Fruit fly (Drosophila melanogaster) whole organism, embryonic: ENCODE results near the gene CG6870.

Experiments used
- Aef1 ChIP-seq: fragments of 200-800 bp; sonication (Bioruptor generic); IDR thresholded peaks from 3 replicates; pipeline ENCODE4 v1.3.6; 2022; ENCODE audit warnings: missing biosample characterization, missing genetic modification characterization
- Atf6 ChIP-seq: fragments of 200-800 bp; sonication (Bioruptor generic); IDR thresholded peaks from 2 replicates; pipeline ENCODE4 v1.3.6; 2022; ENCODE audit warnings: missing biosample characterization, missing genetic modification characterization
- CG10431 ChIP-seq: fragments of 200-800 bp; sonication (Bioruptor generic); optimal IDR thresholded peaks from 3 replicates; lab custom pipeline; 2018; ENCODE audit warnings: missing biosample characterization, mild to moderate bottlenecking, missing genetic modification characterization
- CG11504 ChIP-seq: fragments of 200-800 bp; sonication (Bioruptor generic); optimal IDR thresholded peaks from 3 replicates; lab custom pipeline; 2019; ENCODE audit warnings: missing biosample characterization, mild to moderate bottlenecking, missing genetic modification characterization, moderate library complexity
- CG11695 ChIP-seq: fragments of 200-800 bp; sonication (Bioruptor generic); IDR thresholded peaks from 3 replicates; pipeline ENCODE4 v1.3.6; 2022; ENCODE audit warnings: missing biosample characterization, missing genetic modification characterization
- CG12104 ChIP-seq: fragments of 200-800 bp; sonication (Bioruptor generic); optimal IDR thresholded peaks from 3 replicates; lab custom pipeline; 2016; ENCODE audit warnings: missing biosample characterization, missing genetic modification characterization
- CG14860 ChIP-seq: fragments of 200-800 bp; sonication (Bioruptor generic); IDR thresholded peaks from 3 replicates; pipeline ENCODE4 v1.3.6; 2022; ENCODE audit warnings: missing biosample characterization, missing genetic modification characterization; ENCODE audit not compliant: partially characterized antibody
- CG2889 ChIP-seq: fragments of 200-800 bp; sonication (Bioruptor generic); IDR thresholded peaks from 3 replicates; pipeline ENCODE4 v1.3.6; 2022; ENCODE audit warnings: missing biosample characterization, missing genetic modification characterization
- CG30403 ChIP-seq: fragments of 200-800 bp; sonication (Bioruptor generic); optimal IDR thresholded peaks from 3 replicates; lab custom pipeline; 2016; ENCODE audit warnings: missing biosample characterization, missing genetic modification characterization
- CG30431 ChIP-seq: fragments of 200-800 bp; sonication (Bioruptor generic); optimal IDR thresholded peaks from 2 replicates; lab custom pipeline; 2017; ENCODE audit warnings: missing biosample characterization, missing genetic modification characterization
- CG3163 ChIP-seq: fragments of 200-800 bp; sonication (Bioruptor generic); optimal IDR thresholded peaks from 3 replicates; lab custom pipeline; 2016; ENCODE audit warnings: missing biosample characterization, missing genetic modification characterization
- CG3407 ChIP-seq: fragments of 200-800 bp; sonication (Bioruptor generic); optimal IDR thresholded peaks from 2 replicates; lab custom pipeline; 2018; ENCODE audit warnings: missing biosample characterization, mild to moderate bottlenecking, missing genetic modification characterization
- CG34224 ChIP-seq: fragments of 200-800 bp; sonication (Bioruptor generic); IDR thresholded peaks from 3 replicates; pipeline ENCODE4 v1.3.6; 2022; ENCODE audit warnings: missing biosample characterization, missing genetic modification characterization; ENCODE audit not compliant: partially characterized antibody
- CG4360 ChIP-seq: fragments of 200-800 bp; sonication (Bioruptor generic); IDR thresholded peaks from 2 replicates; pipeline ENCODE4 v1.3.6; 2022; ENCODE audit warnings: missing biosample characterization, missing genetic modification characterization
- CG6175 ChIP-seq: fragments of 200-800 bp; sonication (Bioruptor generic); IDR thresholded peaks from 3 replicates; pipeline ENCODE4 v1.3.6; 2022; ENCODE audit warnings: missing biosample characterization, missing genetic modification characterization
- CG6254 ChIP-seq: fragments of 200-800 bp; sonication (Bioruptor generic); optimal IDR thresholded peaks from 3 replicates; lab custom pipeline; 2017; ENCODE audit warnings: mild to moderate bottlenecking, missing biosample characterization, missing genetic modification reagents, missing genetic modification characterization
- CG7839 ChIP-seq: fragments of 200-800 bp; sonication (Bioruptor generic); optimal IDR thresholded peaks from 3 replicates; lab custom pipeline; 2018; ENCODE audit warnings: missing biosample characterization, mild to moderate bottlenecking, missing genetic modification characterization, moderate library complexity
- CG9727 ChIP-seq: fragments of 200-800 bp; sonication (Bioruptor generic); optimal IDR thresholded peaks from 3 replicates; lab custom pipeline; 2017; ENCODE audit warnings: missing biosample characterization, mild to moderate bottlenecking, missing genetic modification characterization
- CG9797 ChIP-seq: fragments of 200-800 bp; sonication (Bioruptor generic); optimal IDR thresholded peaks from 3 replicates; lab custom pipeline; 2018; ENCODE audit warnings: missing biosample characterization, mild to moderate bottlenecking, missing genetic modification characterization
- Deaf1 ChIP-seq: fragments of 200-800 bp; optimal IDR thresholded peaks from 3 replicates; lab custom pipeline; 2019; ENCODE audit warnings: missing biosample characterization, mild to moderate bottlenecking, missing genetic modification characterization, moderate library complexity
- Dfd ChIP-seq, 2 experiments: fragments of >200 bp; optimal IDR thresholded peaks; 2 replicates each; lab custom pipeline; 2017; ENCODE audit warnings: missing biosample characterization in 2 of 2, missing genetic modification characterization in 2 of 2
- Ets65A ChIP-seq: fragments of 200-800 bp; sonication (Bioruptor generic); peaks from one replicate; lab custom pipeline; 2016; ENCODE audit warnings: missing biosample characterization, missing genetic modification characterization
- GATAe ChIP-seq: fragments of 200-800 bp; sonication (Bioruptor generic); conservative IDR thresholded peaks from 2 replicates; pipeline ENCODE4 v1.3.6; 2022; ENCODE audit warnings: missing biosample characterization, missing genetic modification characterization
- Hmr ChIP-seq: fragments of 200-800 bp; sonication (Bioruptor generic); optimal IDR thresholded peaks from 3 replicates; lab custom pipeline; 2017; ENCODE audit warnings: mild to moderate bottlenecking, missing biosample characterization, missing genetic modification reagents, missing genetic modification characterization
- MTF-1 ChIP-seq: fragments of 200-800 bp; sonication (Bioruptor generic); optimal IDR thresholded peaks from 2 replicates; lab custom pipeline; 2018; ENCODE audit warnings: missing biosample characterization, mild to moderate bottlenecking, missing genetic modification characterization, borderline replicate concordance
- Oaz ChIP-seq: fragments of 200-800 bp; sonication (Bioruptor generic); IDR thresholded peaks from 2 replicates; pipeline ENCODE4 v1.3.6; 2022; ENCODE audit warnings: missing biosample characterization, missing genetic modification characterization
- Oli ChIP-seq: fragments of 200-800 bp; sonication (Bioruptor generic); optimal IDR thresholded peaks from 2 replicates; lab custom pipeline; 2018; ENCODE audit warnings: missing biosample characterization, mild to moderate bottlenecking, missing genetic modification characterization, moderate library complexity
- Trl ChIP-seq, 3 experiments: fragments of >200 bp in 2 of 3; fragments of 200-800 bp in 1 of 3; sonication (Bioruptor generic) in 1 of 3; optimal IDR thresholded peaks; 2 replicates in 1 of 3; 3 replicates in 2 of 3; lab custom pipeline; 2016 to 2017; ENCODE audit warnings: missing biosample characterization in 1 of 3, missing genetic modification characterization in 1 of 3
- dmrt99B ChIP-seq: fragments of 200-800 bp; sonication (Bioruptor generic); optimal IDR thresholded peaks from 2 replicates; lab custom pipeline; 2018; ENCODE audit warnings: missing biosample characterization, mild to moderate bottlenecking, missing genetic modification characterization, moderate library complexity
- exex ChIP-seq: fragments of 200-800 bp; sonication (Bioruptor generic); optimal IDR thresholded peaks from 4 replicates; lab custom pipeline; 2018; ENCODE audit warnings: missing biosample characterization, mild to moderate bottlenecking, missing genetic modification characterization, moderate library complexity
- eyg ChIP-seq: fragments of 200-800 bp; sonication (Bioruptor generic); optimal IDR thresholded peaks from 3 replicates; lab custom pipeline; 2016; ENCODE audit warnings: missing biosample characterization, missing genetic modification characterization
- fu2 ChIP-seq: fragments of 200-800 bp; sonication (Bioruptor generic); optimal IDR thresholded peaks from 2 replicates; lab custom pipeline; 2016; ENCODE audit warnings: missing biosample characterization, missing genetic modification characterization
- inv ChIP-seq: fragments of 200-800 bp; sonication (Bioruptor generic); IDR thresholded peaks from 2 replicates; pipeline ENCODE4 v1.3.6; 2022; ENCODE audit warnings: missing biosample characterization, missing genetic modification characterization; ENCODE audit not compliant: partially characterized antibody
- org-1 ChIP-seq: fragments of 200-800 bp; sonication (Bioruptor generic); optimal IDR thresholded peaks from 2 replicates; lab custom pipeline; 2017; ENCODE audit warnings: missing biosample characterization, missing genetic modification characterization
- pita ChIP-seq: fragments of 200-800 bp; sonication (Bioruptor generic); optimal IDR thresholded peaks from 2 replicates; lab custom pipeline; 2017; ENCODE audit warnings: missing biosample characterization, mild to moderate bottlenecking, missing genetic modification characterization
- ranshi ChIP-seq: fragments of 200-800 bp; sonication (Bioruptor generic); IDR thresholded peaks from 2 replicates; pipeline ENCODE4 v1.3.6; 2022; ENCODE audit warnings: missing biosample characterization, missing genetic modification characterization
- sens-2 ChIP-seq: fragments of 200-800 bp; sonication (Bioruptor generic); IDR thresholded peaks from 2 replicates; pipeline ENCODE4 v1.3.6; 2022; ENCODE audit warnings: missing biosample characterization, missing genetic modification characterization
- seq ChIP-seq: fragments of 200-800 bp; sonication (Bioruptor generic); IDR thresholded peaks from 2 replicates; pipeline ENCODE4 v1.3.6; 2022; ENCODE audit warnings: missing biosample characterization, missing genetic modification characterization
- sqz ChIP-seq: fragments of 200-800 bp; sonication (Bioruptor generic); optimal IDR thresholded peaks from 3 replicates; lab custom pipeline; 2018; ENCODE audit warnings: missing biosample characterization, mild to moderate bottlenecking, missing genetic modification characterization
- tio ChIP-seq: fragments of 200-800 bp; sonication (Bioruptor generic); optimal IDR thresholded peaks from 2 replicates; lab custom pipeline; 2017; ENCODE audit warnings: missing biosample characterization, missing genetic modification characterization, inconsistent platforms
- vvl ChIP-seq: fragments of 200-800 bp; sonication (Bioruptor generic); IDR thresholded peaks from 2 replicates; pipeline ENCODE4 v1.3.6; 2022; ENCODE audit warnings: missing biosample characterization, missing genetic modification characterization
- zen2 ChIP-seq: fragments of 200-800 bp; sonication (Bioruptor generic); IDR thresholded peaks from 3 replicates; pipeline ENCODE4 v1.3.6; 2022; ENCODE audit warnings: missing biosample characterization, missing genetic modification characterization; ENCODE audit not compliant: partially characterized antibody
- zfh1 ChIP-seq: fragments of 200-800 bp; sonication (Bioruptor generic); IDR thresholded peaks from 3 replicates; pipeline ENCODE4 v1.3.6; 2022; ENCODE audit warnings: missing biosample characterization, missing genetic modification characterization

CG6870 gene

dm6 chr2L:17591960-17592359, at the start of gene CG6870, which contains the start of gene Sytalpha:
CG6870 (minus strand) TSS chr2L:17592299.
Sytalpha (plus strand) TSS chr2L:17592260.
- no peak for TF ChIP-seq CG12104 (GFP tag; lab: Kevin White, UChicago)
- peak; percentile 66 for TF ChIP-seq Deaf1 (tag; lab: Kevin White, UChicago)

DNA sequence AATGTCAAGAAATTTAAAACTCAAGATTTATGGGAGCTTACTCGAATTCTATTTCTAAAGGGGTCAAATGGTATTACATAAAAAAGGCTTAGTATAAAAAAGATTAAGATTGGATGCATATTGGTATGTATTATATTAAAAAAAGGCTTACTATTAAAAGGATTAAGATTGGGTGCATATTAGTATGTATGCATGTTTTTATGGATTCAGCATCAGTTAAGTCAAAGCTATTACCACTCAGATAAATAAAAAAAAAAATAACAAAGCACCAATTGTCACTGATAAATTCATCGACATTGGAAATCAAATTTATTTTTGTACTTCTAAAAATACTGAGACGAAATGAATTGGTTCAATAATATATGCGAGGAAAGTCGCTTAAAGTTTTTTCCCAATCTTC, 35.5 kb upstream of the CG6870 start, which contains the start of gene CG43054:
CG43054 (plus strand) TSS at position 301 of the 400 bp plus-strand sequence.
- TF ChIP-seq eyg (no peak), vvl (GFP tag; lab: Robert Waterston, UW) (no peak), CG30431 (GFP tag; lab: Kevin White, UChicago) (no peak), MTF-1 (GFP tag; lab: Kevin White, UChicago) (no peak), GATAe (GFP tag; lab: Robert Waterston, UW) (no peak), zen2 (GFP tag; lab: Robert Waterston, UW) (no peak), inv (GFP tag; lab: Robert Waterston, UW) (no peak), CG6175 (GFP tag; lab: Robert Waterston, UW) (no peak), CG34224 (GFP tag; lab: Robert Waterston, UW) (no peak), org-1 (no peak), fu2 (GFP tag; lab: Kevin White, UChicago) (no peak), exex (no peak), tio (GFP tag; lab: Kevin White, UChicago) (no peak), CG9727 (GFP tag; lab: Kevin White, UChicago) (no peak), CG2889 (GFP tag; lab: Robert Waterston, UW) (no peak), CG14860 (GFP tag; lab: Robert Waterston, UW) (no peak), CG6254 (GFP tag; lab: Kevin White, UChicago) (no peak)

- TF ChIP-seq Dfd (GFP tag; optimal IDR thresholded peaks at IDR 0.05; lab: Kevin White, UChicago) (no peak), Ets65A (GFP tag; lab: Kevin White, UChicago) (peak; percentile 91)
Measured at dm6 chr2L:17625992-17626391, 33.9 kb upstream of the CG6870 start, which contains the start of gene CG15147. CG15147 (minus strand) TSS chr2L:17626381.

DNA sequence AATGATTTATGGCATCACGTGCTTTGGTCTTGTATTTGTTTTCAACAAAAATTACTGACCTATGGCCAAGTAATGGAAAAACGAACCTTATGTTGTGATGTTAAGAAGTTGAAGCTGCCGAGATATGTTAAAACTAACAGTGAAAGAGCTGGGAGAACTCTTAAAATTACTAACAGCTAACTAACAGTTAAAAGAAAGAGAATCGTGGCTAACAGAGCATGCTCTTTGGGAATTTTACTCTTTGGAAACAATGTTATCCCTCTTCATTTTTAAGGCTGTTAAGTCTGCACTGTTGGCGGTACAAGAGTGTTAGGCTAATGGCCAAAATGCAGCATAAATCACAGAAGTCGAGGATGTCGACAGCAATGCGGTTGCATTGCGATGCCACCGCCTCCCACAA, 29.1 kb upstream of the CG6870 start:
- peak; percentile 63 to 74 for TF ChIP-seq Trl (optimal IDR thresholded peaks at IDR 0.05; lab: Kevin White, UChicago)
- TF ChIP-seq Trl (GFP tag; optimal IDR thresholded peaks at IDR 0.05; lab: Kevin White, UChicago), result no peak
- no peak for TF ChIP-seq CG10431 (GFP tag; lab: Kevin White, UChicago)
- peak; percentile 89 for TF ChIP-seq CG3163 (GFP tag; lab: Kevin White, UChicago)
- TF ChIP-seq Deaf1 (tag; lab: Kevin White, UChicago), result no peak

- TF ChIP-seq exex (no peak), CG7839 (peak; percentile 36), CG30403 (GFP tag; lab: Kevin White, UChicago) (peak; percentile 6), Atf6 (GFP tag; lab: Robert Waterston, UW) (no peak), CG11695 (GFP tag; lab: Robert Waterston, UW) (no peak; the same call in 2 of the 3 replicates), Hmr (GFP tag; lab: Kevin White, UChicago) (peak; percentile 44), seq (GFP tag; lab: Robert Waterston, UW) (no peak), pita (GFP tag; lab: Kevin White, UChicago) (no peak), CG4360 (GFP tag; lab: Robert Waterston, UW) (no peak), CG9797 (no peak), Oli (tag; lab: Kevin White, UChicago) (peak; percentile 10), sqz (GFP tag; lab: Kevin White, UChicago) (no peak), sens-2 (GFP tag; lab: Robert Waterston, UW) (no peak), CG3407 (GFP tag; lab: Kevin White, UChicago) (no peak), dmrt99B (peak; percentile 46), zfh1 (GFP tag; lab: Robert Waterston, UW) (no peak), Aef1 (GFP tag; lab: Robert Waterston, UW) (no peak), ranshi (GFP tag; lab: Robert Waterston, UW) (no peak), Trl (optimal IDR thresholded peaks at IDR 0.05; lab: Kevin White, UChicago) (no peak), Trl (GFP tag; optimal IDR thresholded peaks at IDR 0.05; lab: Kevin White, UChicago) (no peak), Oaz (GFP tag; lab: Robert Waterston, UW) (no peak), CG11504 (tag; lab: Kevin White, UChicago) (peak; percentile 50)
Measured at dm6 chr2L:17615471-17615870, 23.4 kb upstream of the CG6870 start.
